Worm (Caenorhabditis elegans): ENCODE results near the gene spp-11.

Gene spp-11

ce11 chrII:6407279-6407678 lies at the start of gene spp-11:
spp-11 (minus strand) TSS chrII:6407379.
- no peak for TF ChIP-seq pat-9 (tag; optimal IDR thresholded peaks at IDR 0.05)
- no peak for TF ChIP-seq dve-1 (tag; optimal IDR thresholded peaks at IDR 0.05)
- no peak for TF ChIP-seq tbx-7 (tag; optimal IDR thresholded peaks at IDR 0.05)

ce11 chrII:6454671-6455070 lies 47.5 kb upstream of the spp-11 start, which contains the start of gene aptf-1:
aptf-1 (plus strand) TSS chrII:6454971.
- TF ChIP-seq pha-4 (tag; optimal IDR thresholded peaks at IDR 0.05): no peak
- TF ChIP-seq pat-9 (tag; optimal IDR thresholded peaks at IDR 0.05): no peak
- TF ChIP-seq pha-2 (tag; optimal IDR thresholded peaks at IDR 0.05): no peak

ce11 chrII:6453341-6453806 lies 46.2 kb upstream of the spp-11 start, which contains the start of gene atg-16.2:
atg-16.2 (minus strand) TSS chrII:6453391.
- TF ChIP-seq dmd-4 (tag; optimal IDR thresholded peaks at IDR 0.05; ENCODE audit: borderline replicate concordance) (no peak), pax-1 (tag; optimal IDR thresholded peaks at IDR 0.05) (no peak), ceh-31 (tag; optimal IDR thresholded peaks at IDR 0.05) (peak; percentile 62), ceh-48 (tag; optimal IDR thresholded peaks at IDR 0.05) (peak; percentile 13), ceh-14 (tag; optimal IDR thresholded peaks at IDR 0.05) (peak; percentile 11), unc-42 (tag; optimal IDR thresholded peaks at IDR 0.05) (peak; percentile 90), nfya-1 (tag; optimal IDR thresholded peaks at IDR 0.05) (peak; percentile 37), elt-2 (tag; optimal IDR thresholded peaks at IDR 0.05) (no peak), hlh-30 (tag; optimal IDR thresholded peaks at IDR 0.05; ENCODE audit: insufficient read depth) (peak; percentile 60), pha-4 (tag; optimal IDR thresholded peaks at IDR 0.05) (no peak), hlh-8 (tag; optimal IDR thresholded peaks at IDR 0.05) (peak; percentile 21)

- TF ChIP-seq ceh-18 (tag; optimal IDR thresholded peaks at IDR 0.05): no peak
- TF ChIP-seq ref-2 (tag; optimal IDR thresholded peaks at IDR 0.05): no peak
- no peak for TF ChIP-seq pat-9 (tag; optimal IDR thresholded peaks at IDR 0.05)
- TF ChIP-seq ceh-6 (GFP tag; optimal IDR thresholded peaks at IDR 0.05): no peak
- TF ChIP-seq odd-2 (tag; optimal IDR thresholded peaks at IDR 0.05): no peak
- no peak for TF ChIP-seq F13H6.1 (tag; optimal IDR thresholded peaks at IDR 0.05)
- TF ChIP-seq pqm-1 (tag; optimal IDR thresholded peaks at IDR 0.05): no peak
- no peak for TF ChIP-seq hlh-15 (tag; optimal IDR thresholded peaks at IDR 0.05)
- no peak for TF ChIP-seq dve-1 (tag; optimal IDR thresholded peaks at IDR 0.05)
- TF ChIP-seq ceh-9 (tag; optimal IDR thresholded peaks at IDR 0.05): no peak
Measured at ce11 chrII:6449656-6450055, 42.5 kb upstream of the spp-11 start, which contains the start of gene nhr-22. nhr-22 (minus strand) TSS chrII:6449792.

ce11 chrII:6448656-6449055 lies 41.5 kb upstream of the spp-11 start:
- TF ChIP-seq pag-3 (tag; optimal IDR thresholded peaks at IDR 0.05; ENCODE audit: borderline replicate concordance) (no peak), npax-4 (tag; optimal IDR thresholded peaks at IDR 0.05) (no peak), ceh-48 (tag; optimal IDR thresholded peaks at IDR 0.05) (no peak), K02D7.2 (tag; optimal IDR thresholded peaks at IDR 0.05) (no peak), hlh-13 (GFP tag; optimal IDR thresholded peaks at IDR 0.05) (no peak)

ce11 chrII:6448189-6448588 lies 41.0 kb upstream of the spp-11 start:
- no peak for TF ChIP-seq nfya-1 (tag; optimal IDR thresholded peaks at IDR 0.05)
- TF ChIP-seq syd-9 (tag; optimal IDR thresholded peaks at IDR 0.05): no peak
- TF ChIP-seq sdc-2 (tag; optimal IDR thresholded peaks at IDR 0.05): no peak
- TF ChIP-seq ceh-34 (tag; optimal IDR thresholded peaks at IDR 0.05): no peak

- TF ChIP-seq tbx-7 (tag; optimal IDR thresholded peaks at IDR 0.05): no peak
- TF ChIP-seq sdc-2 (tag; optimal IDR thresholded peaks at IDR 0.05): no peak
Measured at ce11 chrII:6443710-6444109, 36.5 kb upstream of the spp-11 start, which contains the start of gene K06A1.2. K06A1.2 (plus strand) TSS chrII:6444010.

All from whole organism, late embryonic.